Worm (Caenorhabditis elegans) whole organism, L2 larva: ENCODE measurements around the gene ram-2.

ENCODE experiments used
- egl-27 ChIP-seq: sonication (generic microtip); optimal IDR thresholded peaks from 3 replicates; lab custom pipeline; 2017; ENCODE audit warnings: missing biosample characterization, missing genetic modification reagents, missing genetic modification characterization
- elt-3 ChIP-seq: sonication (generic microtip); optimal IDR thresholded peaks from 2 replicates; lab custom pipeline; 2017; ENCODE audit warnings: missing biosample characterization, missing genetic modification characterization
- fos-1 ChIP-seq: fragments of 150-350 bp; optimal IDR thresholded peaks from 2 replicates; lab custom pipeline; 2014; ENCODE audit warnings: missing biosample characterization, missing genetic modification characterization
- lin-39 ChIP-seq: fragments of 150-350 bp; optimal IDR thresholded peaks from 2 replicates; lab custom pipeline; 2014; ENCODE audit warnings: missing biosample characterization, missing genetic modification reagents, missing genetic modification characterization
- lsy-2 ChIP-seq, 2 experiments: fragments of 150-350 bp in 1 of 2; sonication (generic microtip) in 1 of 2; optimal IDR thresholded peaks; 2 replicates each; lab custom pipeline; 2014 to 2017; ENCODE audit warnings: missing biosample characterization in 2 of 2, missing genetic modification characterization in 2 of 2
- mdl-1 ChIP-seq, 2 experiments: fragments of 150-350 bp in 1 of 2; sonication (generic microtip) in 1 of 2; optimal IDR thresholded peaks; 2 replicates each; lab custom pipeline; 2017; ENCODE audit warnings: missing biosample characterization in 2 of 2, missing genetic modification characterization in 2 of 2
- nhr-11 ChIP-seq: fragments of 150-350 bp; optimal IDR thresholded peaks from 2 replicates; lab custom pipeline; 2014; ENCODE audit warnings: missing biosample characterization, missing genetic modification characterization
- nhr-12 ChIP-seq: fragments of 150-350 bp; optimal IDR thresholded peaks from 2 replicates; lab custom pipeline; 2014; ENCODE audit warnings: missing biosample characterization, missing genetic modification characterization
- nhr-21 ChIP-seq: fragments of 150-350 bp; optimal IDR thresholded peaks from 2 replicates; lab custom pipeline; 2014; ENCODE audit warnings: missing biosample characterization, missing genetic modification characterization
- sma-3 ChIP-seq: sonication (generic microtip); optimal IDR thresholded peaks from 2 replicates; lab custom pipeline; 2016; ENCODE audit warnings: missing genetic modification reagents, missing genetic modification characterization, missing compliant biosample characterization
- unc-39 ChIP-seq: fragments of 150-350 bp; optimal IDR thresholded peaks from 2 replicates; lab custom pipeline; 2014; ENCODE audit warnings: missing biosample characterization, missing genetic modification characterization
- unc-62 ChIP-seq: fragments of 150-350 bp; optimal IDR thresholded peaks from 2 replicates; lab custom pipeline; 2014; ENCODE audit warnings: missing biosample characterization, missing genetic modification reagents, missing genetic modification characterization
- ztf-1 ChIP-seq: fragments of 200-800 bp; sonication (Bioruptor generic); conservative IDR thresholded peaks from 2 replicates; pipeline ENCODE4 v1.3.6; 2022; ENCODE audit warnings: missing genetic modification characterization, missing compliant biosample characterization
- ztf-4 ChIP-seq: fragments of 150-350 bp; optimal IDR thresholded peaks from 2 replicates; lab custom pipeline; 2014; ENCODE audit warnings: missing biosample characterization, missing genetic modification characterization

DNA sequence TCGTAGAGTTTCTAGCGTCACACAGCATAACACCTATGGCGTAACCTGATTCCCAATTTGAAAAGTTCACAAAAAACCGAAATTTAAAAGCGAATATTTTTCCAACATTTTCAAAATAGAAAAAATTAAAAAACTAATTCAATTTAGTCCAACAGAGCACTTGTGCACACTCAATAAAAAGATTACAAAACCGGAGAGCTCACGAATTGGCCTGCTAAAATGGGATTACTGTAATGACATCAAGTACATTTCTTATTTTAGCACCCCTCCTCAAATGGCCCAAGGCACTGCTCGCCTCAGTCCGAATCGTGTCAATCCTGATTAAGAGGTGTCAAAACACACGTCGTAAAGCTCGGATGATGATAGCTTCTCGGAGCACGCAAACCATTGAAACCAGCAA, 16.1 kb upstream of the ram-2 start:
- TF ChIP-seq ztf-1: no peak
- TF ChIP-seq sma-3 (GFP tag; lab: Kevin White, UChicago): no peak
- no peak for TF ChIP-seq egl-27 (tag; lab: Kevin White, UChicago)
- TF ChIP-seq fos-1 (tag; lab: Kevin White, UChicago): no peak
- TF ChIP-seq nhr-21 (tag; lab: Kevin White, UChicago): no peak
- TF ChIP-seq lin-39 (tag; lab: Kevin White, UChicago): no peak
- no peak for TF ChIP-seq unc-62 (GFP tag; lab: Kevin White, UChicago)
- no peak for TF ChIP-seq nhr-11
- TF ChIP-seq ztf-4 (tag; lab: Kevin White, UChicago): no peak
- no peak for TF ChIP-seq lsy-2 (tag; optimal IDR thresholded peaks at IDR 0.05; lab: Kevin White, UChicago)
- no peak for TF ChIP-seq elt-3 (tag; lab: Kevin White, UChicago)
- no peak for TF ChIP-seq mdl-1 (tag; optimal IDR thresholded peaks at IDR 0.05; lab: Kevin White, UChicago)
- no peak for TF ChIP-seq unc-39 (tag; lab: Kevin White, UChicago)
- TF ChIP-seq nhr-12: no peak
